Worm (Caenorhabditis elegans): ENCODE results near the gene nhr-168.

Gene nhr-168

DNA sequence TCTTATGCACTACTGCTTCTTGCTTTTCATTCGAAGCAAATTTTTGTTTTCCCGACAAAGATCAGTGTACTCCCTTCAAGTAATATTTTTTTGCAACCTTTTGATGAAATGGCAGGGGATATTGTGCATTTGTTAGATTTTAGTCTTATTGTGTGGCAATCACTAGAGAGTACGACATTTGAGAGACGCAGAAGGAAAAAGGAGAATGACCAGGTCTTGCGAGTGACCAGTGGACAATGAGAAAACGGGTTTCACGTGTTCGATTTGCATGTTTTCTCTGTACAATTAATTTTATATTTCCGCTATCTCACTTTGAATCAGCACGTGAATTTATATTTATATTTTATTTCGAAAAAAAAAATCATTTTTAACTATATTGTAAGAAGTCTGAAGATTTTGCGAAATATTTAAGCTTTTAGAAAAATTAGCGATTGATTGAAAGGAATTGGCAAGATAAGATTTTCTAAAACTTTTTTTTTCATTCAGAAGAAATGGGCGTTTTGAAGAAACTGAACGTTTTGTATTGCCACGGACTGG, 2.3 kb upstream of the nhr-168 start, which contains the start of gene C50B6.9:
TSS of gene C50B6.9 (plus strand) at position 487 of the 537 bp plus-strand sequence.
- no peak for TF ChIP-seq bed-3 (GFP tag; optimal IDR thresholded peaks at IDR 0.05)
- TF ChIP-seq elt-1 (tag; optimal IDR thresholded peaks at IDR 0.05; ENCODE audit: borderline replicate concordance, insufficient read depth), result peak; percentile 9

ce11 chrV:13334447-13334846, 776 bp upstream of the nhr-168 start:
- TF ChIP-seq unc-120 (tag; optimal IDR thresholded peaks at IDR 0.05; ENCODE audit: poor library complexity, severe bottlenecking) (no peak), nhr-12 (tag; optimal IDR thresholded peaks at IDR 0.05) (no peak), mep-1 (tag; optimal IDR thresholded peaks at IDR 0.05) (no peak), mab-5 (tag; optimal IDR thresholded peaks at IDR 0.05) (no peak), hlh-1 (tag; optimal IDR thresholded peaks at IDR 0.05) (no peak), ham-2 (GFP tag; optimal IDR thresholded peaks at IDR 0.05) (no peak), nhr-76 (tag; optimal IDR thresholded peaks at IDR 0.05) (no peak), flh-1 (GFP tag; optimal IDR thresholded peaks at IDR 0.05) (no peak)

DNA sequence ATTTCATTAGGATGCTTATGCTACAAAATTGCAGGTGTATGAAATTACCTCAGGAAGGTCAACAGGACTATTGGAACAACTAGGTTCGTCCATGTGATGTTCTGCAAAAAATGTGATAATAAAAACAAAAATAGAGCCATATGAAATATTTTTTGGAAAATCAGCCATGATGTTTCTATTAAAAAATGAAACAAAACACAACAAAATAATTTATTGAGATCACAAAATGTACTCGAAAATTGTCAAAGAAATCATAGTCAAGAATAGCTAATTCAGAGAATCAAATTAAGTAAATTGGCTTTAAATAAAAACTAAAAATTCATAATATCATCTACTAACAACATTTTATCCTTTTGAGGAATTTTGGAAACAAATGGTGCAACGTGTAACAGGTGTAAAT, 2.8 kb downstream of the nhr-168 start, which contains the start of gene nhr-129:
TSS of gene nhr-129 (minus strand) at position 101 of the 400 bp plus-strand sequence.
- TF ChIP-seq zip-8 (tag; optimal IDR thresholded peaks at IDR 0.05) (no peak), elt-3 (tag; optimal IDR thresholded peaks at IDR 0.05) (no peak), nhr-237 (tag; optimal IDR thresholded peaks at IDR 0.05) (no peak), M03D4.4 (tag; optimal IDR thresholded peaks at IDR 0.05) (no peak), blmp-1 (tag; optimal IDR thresholded peaks at IDR 0.05) (no peak), ces-1 (GFP tag; optimal IDR thresholded peaks at IDR 0.05) (no peak), nhr-12 (tag; optimal IDR thresholded peaks at IDR 0.05) (no peak), lin-32 (GFP tag; optimal IDR thresholded peaks at IDR 0.05) (no peak), ceh-43 (GFP tag; optimal IDR thresholded peaks at IDR 0.05) (no peak), ztf-11 (tag; optimal IDR thresholded peaks at IDR 0.05) (no peak), elt-1 (tag; optimal IDR thresholded peaks at IDR 0.05; ENCODE audit: borderline replicate concordance, insufficient read depth) (no peak), pha-4 (tag; optimal IDR thresholded peaks at IDR 0.05) (no peak), mep-1 (tag; optimal IDR thresholded peaks at IDR 0.05) (no peak), sem-2 (GFP tag; optimal IDR thresholded peaks at IDR 0.05) (no peak), bed-3 (GFP tag; optimal IDR thresholded peaks at IDR 0.05) (no peak), sptf-1 (tag; optimal IDR thresholded peaks at IDR 0.05) (no peak), lsy-2 (tag; optimal IDR thresholded peaks at IDR 0.05) (no peak), hlh-1 (tag; optimal IDR thresholded peaks at IDR 0.05) (no peak)

- TF ChIP-seq pha-4 (tag; optimal IDR thresholded peaks at IDR 0.05), result no peak
- no peak for TF ChIP-seq tbx-8 (GFP tag; optimal IDR thresholded peaks at IDR 0.05)
- TF ChIP-seq cnd-1 (tag; optimal IDR thresholded peaks at IDR 0.05), result no peak
- no peak for TF ChIP-seq elt-3 (tag; optimal IDR thresholded peaks at IDR 0.05)
- no peak for TF ChIP-seq mab-5 (tag; optimal IDR thresholded peaks at IDR 0.05)
- TF ChIP-seq ceh-83 (GFP tag; optimal IDR thresholded peaks at IDR 0.05), result no peak
- no peak for TF ChIP-seq unc-62 (GFP tag; optimal IDR thresholded peaks at IDR 0.05)
- no peak for TF ChIP-seq zip-8 (tag; optimal IDR thresholded peaks at IDR 0.05)
- no peak for TF ChIP-seq lin-32 (GFP tag; optimal IDR thresholded peaks at IDR 0.05)
- no peak for TF ChIP-seq nhr-76 (tag; optimal IDR thresholded peaks at IDR 0.05)
- TF ChIP-seq ceh-43 (GFP tag; optimal IDR thresholded peaks at IDR 0.05), result no peak
- TF ChIP-seq unc-120 (tag; optimal IDR thresholded peaks at IDR 0.05; ENCODE audit: poor library complexity, severe bottlenecking), result no peak
- no peak for TF ChIP-seq sptf-1 (tag; optimal IDR thresholded peaks at IDR 0.05)
- no peak for TF ChIP-seq elt-1 (tag; optimal IDR thresholded peaks at IDR 0.05; ENCODE audit: borderline replicate concordance, insufficient read depth)
- no peak for TF ChIP-seq nhr-237 (tag; optimal IDR thresholded peaks at IDR 0.05)
- TF ChIP-seq blmp-1 (tag; optimal IDR thresholded peaks at IDR 0.05), result no peak
- TF ChIP-seq ham-2 (GFP tag; optimal IDR thresholded peaks at IDR 0.05), result no peak
- TF ChIP-seq ztf-11 (tag; optimal IDR thresholded peaks at IDR 0.05), result no peak
- TF ChIP-seq nhr-28 (tag; optimal IDR thresholded peaks at IDR 0.05), result no peak
- TF ChIP-seq unc-39 (tag; optimal IDR thresholded peaks at IDR 0.05), result no peak
Measured at ce11 chrV:13327463-13327862, 6.2 kb downstream of the nhr-168 start, which contains the start of gene str-37. Gene str-37 (plus strand): TSS chrV:13327763.

- no peak for TF ChIP-seq elt-3 (tag; optimal IDR thresholded peaks at IDR 0.05)
Measured at ce11 chrV:13324933-13325760, 8.5 kb downstream of the nhr-168 start, which contains the start of gene C50B6.7. Gene C50B6.7 (minus strand): TSS chrV:13324983.
